Fruit fly (Drosophila melanogaster) whole organism, adult: ENCODE measurements around the gene CG5928.

Source experiments
- CG12768 ChIP-seq: fragments of 200-800 bp; sonication (Bioruptor generic); optimal IDR thresholded peaks from 2 replicates; lab custom pipeline; 2017; ENCODE audit warnings: missing biosample characterization, missing genetic modification characterization, mild to moderate bottlenecking, moderate library complexity, missing genetic modification reagents
- Clk ChIP-seq: fragments of 200-800 bp; sonication (Bioruptor generic); optimal IDR thresholded peaks from 2 replicates; lab custom pipeline; 2017; ENCODE audit warnings: missing biosample characterization, missing genetic modification characterization
- bab1 ChIP-seq: fragments of 200-800 bp; sonication (Bioruptor generic); optimal IDR thresholded peaks from 3 replicates; lab custom pipeline; 2019; ENCODE audit warnings: missing biosample characterization, mild to moderate bottlenecking, missing genetic modification characterization, moderate library complexity
- cnc ChIP-seq, 2 experiments: fragments of >200 bp; optimal IDR thresholded peaks; 2 replicates each; lab custom pipeline; 2017
- pad ChIP-seq: fragments of 200-800 bp; sonication (Bioruptor generic); optimal IDR thresholded peaks from 3 replicates; lab custom pipeline; 2017; ENCODE audit warnings: missing biosample characterization, missing genetic modification characterization, mild to moderate bottlenecking, moderate library complexity, missing genetic modification reagents
- toe ChIP-seq: fragments of 200-800 bp; sonication (Bioruptor generic); optimal IDR thresholded peaks from 2 replicates; lab custom pipeline; 2016; ENCODE audit warnings: missing biosample characterization, missing genetic modification characterization

dm6 chrX:6090809-6091667, 23.3 kb downstream of the CG5928 start, which contains the start of the genes Nep1 and Mipp2:
- TF ChIP-seq Clk (GFP tag; lab: Kevin White, UChicago) (no peak), CG12768 (GFP tag; lab: Kevin White, UChicago) (no peak), cnc (optimal IDR thresholded peaks at IDR 0.05; lab: Kevin White, UChicago) (no peak), pad (no peak), toe (no peak), bab1 (peak; percentile 80)
